Worm (Caenorhabditis elegans): ENCODE data around the gene gsto-3.
A peak's percentile ranks its signal among the peaks of the same experiment; 100 is the strongest.

Gene gsto-3

DNA sequence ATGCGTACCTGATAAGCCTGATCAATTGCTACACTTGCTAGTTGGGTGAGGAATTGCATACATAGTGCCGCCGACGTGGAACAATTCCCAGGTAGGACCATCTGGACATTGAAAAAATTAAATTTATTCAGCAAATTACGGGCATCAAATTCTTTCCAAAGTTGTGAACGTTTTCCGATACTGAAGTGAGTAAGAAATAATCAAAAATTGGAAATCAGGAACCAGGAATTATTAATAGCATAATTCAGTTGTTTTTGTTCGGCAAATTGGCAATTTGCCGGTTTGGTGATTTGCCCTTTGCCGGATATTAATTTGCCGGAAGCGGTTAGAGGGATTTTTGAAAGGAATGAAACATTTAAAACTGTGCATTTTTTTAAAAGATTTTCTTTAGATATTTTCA, at the start of gene gsto-3:
Gene gsto-3, minus strand, starts transcription at position 101 of the 400 bp plus-strand sequence.
- TF ChIP-seq C16A3.4 (tag; optimal IDR thresholded peaks at IDR 0.05) (no peak), nhr-11 (tag; optimal IDR thresholded peaks at IDR 0.05) (no peak), ceh-8 (GFP tag; optimal IDR thresholded peaks at IDR 0.05) (no peak), mdl-1 (tag; optimal IDR thresholded peaks at IDR 0.05) (no peak), vab-15 (tag; optimal IDR thresholded peaks at IDR 0.05) (no peak), Y116A8C.19 (tag; optimal IDR thresholded peaks at IDR 0.05; ENCODE audit: borderline replicate concordance) (no peak), blmp-1 (tag; optimal IDR thresholded peaks at IDR 0.05) (no peak)

DNA sequence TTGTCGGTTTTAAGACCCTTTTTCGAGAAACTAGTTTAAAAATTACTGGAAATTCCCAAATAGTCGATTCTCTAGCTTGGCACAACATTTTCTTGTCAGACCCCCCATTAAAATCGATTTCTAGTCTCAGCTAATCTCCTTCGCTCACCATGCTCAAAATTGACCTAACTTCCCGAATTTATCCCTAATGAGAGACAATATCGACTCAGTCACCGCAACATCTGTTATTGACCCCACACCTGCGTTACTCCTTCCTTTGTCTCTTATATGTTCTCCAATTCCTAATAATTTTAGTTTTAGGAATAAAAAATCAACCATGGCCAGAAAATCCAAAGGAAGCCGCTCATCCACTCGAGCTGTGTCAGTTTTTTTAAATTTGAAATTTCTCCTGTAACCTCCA, 47.9 kb upstream of the gsto-3 start, which contains the start of gene cec-8:
Gene cec-8, plus strand, starts transcription at position 301 of the 400 bp plus-strand sequence.
- TF ChIP-seq efl-1 (optimal IDR thresholded peaks at IDR 0.05) (no peak), efl-1 (GFP tag; optimal IDR thresholded peaks at IDR 0.05 in 1 of 2) (peak in 1 of 2 experiments; percentile 87), zag-1 (tag; optimal IDR thresholded peaks at IDR 0.05) (no peak)

DNA sequence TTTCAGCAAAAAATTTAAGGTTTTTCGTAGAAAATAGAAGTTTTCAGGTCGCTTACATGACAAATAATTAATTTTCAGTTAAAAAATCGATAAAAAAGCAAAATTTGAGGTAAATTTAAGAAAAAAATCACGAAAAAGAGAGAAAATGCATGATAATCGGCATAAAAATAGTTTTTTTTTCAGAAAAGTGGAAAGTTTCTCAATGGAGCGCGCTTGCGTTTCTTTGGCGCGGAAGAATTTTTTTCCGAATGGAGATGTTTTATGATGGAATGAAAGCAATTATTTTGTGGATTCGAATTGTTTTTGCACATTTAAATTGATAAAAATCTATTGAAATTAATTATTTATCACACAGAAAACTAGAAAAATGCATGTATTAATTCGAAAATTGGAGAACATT, 42.8 kb upstream of the gsto-3 start:
- peak in 2 of 3 experiments; percentile 32 to 59 for TF ChIP-seq dpl-1 (GFP tag; optimal IDR thresholded peaks at IDR 0.05)
- TF ChIP-seq efl-1 (optimal IDR thresholded peaks at IDR 0.05): peak; percentile 12 to 31
- TF ChIP-seq efl-1 (GFP tag; optimal IDR thresholded peaks at IDR 0.05 in 1 of 2): peak; percentile 38 to 85
- TF ChIP-seq blmp-1 (tag; optimal IDR thresholded peaks at IDR 0.05): peak; percentile 78
- TF ChIP-seq lsy-2 (tag; optimal IDR thresholded peaks at IDR 0.05): peak in 1 of 2 experiments; percentile 50
- no peak for TF ChIP-seq nhr-20 (tag; optimal IDR thresholded peaks at IDR 0.05)
- TF ChIP-seq nhr-77 (tag; optimal IDR thresholded peaks at IDR 0.05): no peak
- peak in 1 of 2 experiments; percentile 32 for TF ChIP-seq lin-35 (GFP tag; optimal IDR thresholded peaks at IDR 0.05)
- peak; percentile 9 for TF ChIP-seq C16A3.4 (tag; optimal IDR thresholded peaks at IDR 0.05)

DNA sequence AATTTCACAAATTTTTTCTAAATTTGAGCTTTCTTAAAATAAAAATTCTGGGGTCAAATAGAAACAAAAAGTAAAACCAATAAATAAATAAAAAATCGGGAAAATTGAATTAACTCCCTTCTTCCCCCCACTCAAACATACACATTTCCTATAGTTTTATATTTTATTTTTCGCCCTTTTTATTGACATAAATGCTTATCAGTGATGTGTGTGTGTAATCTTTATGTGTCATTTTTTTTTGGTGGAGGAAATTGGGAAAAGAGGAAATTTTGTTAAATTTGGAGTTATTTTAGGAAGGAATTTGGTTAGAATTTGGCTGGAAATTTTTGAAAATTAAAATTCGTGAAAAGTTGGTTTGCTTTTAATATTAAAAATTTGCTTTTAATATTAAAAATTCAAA, 41.5 kb upstream of the gsto-3 start:
- TF ChIP-seq mdl-1 (tag; optimal IDR thresholded peaks at IDR 0.05): no peak
- no peak for TF ChIP-seq irx-1 (tag; optimal IDR thresholded peaks at IDR 0.05)
- no peak for TF ChIP-seq nhr-20 (tag; optimal IDR thresholded peaks at IDR 0.05)
- no peak for TF ChIP-seq hlh-17 (GFP tag; optimal IDR thresholded peaks at IDR 0.05; ENCODE audit: borderline replicate concordance)
- no peak for TF ChIP-seq unc-130 (tag; optimal IDR thresholded peaks at IDR 0.05)
- no peak for TF ChIP-seq nhr-28 (tag; optimal IDR thresholded peaks at IDR 0.05)
- no peak for TF ChIP-seq aha-1 (tag; optimal IDR thresholded peaks at IDR 0.05)
- TF ChIP-seq C04F5.9 (tag; optimal IDR thresholded peaks at IDR 0.05): no peak
- TF ChIP-seq ceh-8 (GFP tag; optimal IDR thresholded peaks at IDR 0.05): no peak
- TF ChIP-seq unc-30 (tag; optimal IDR thresholded peaks at IDR 0.05): no peak
- TF ChIP-seq dsc-1 (tag; optimal IDR thresholded peaks at IDR 0.05): no peak
- TF ChIP-seq fkh-8 (tag; optimal IDR thresholded peaks at IDR 0.05): no peak
- no peak for TF ChIP-seq xbp-1 (tag; optimal IDR thresholded peaks at IDR 0.05)
- no peak for TF ChIP-seq ztf-11 (tag; optimal IDR thresholded peaks at IDR 0.05)
- TF ChIP-seq nhr-237 (tag; optimal IDR thresholded peaks at IDR 0.05): no peak

DNA sequence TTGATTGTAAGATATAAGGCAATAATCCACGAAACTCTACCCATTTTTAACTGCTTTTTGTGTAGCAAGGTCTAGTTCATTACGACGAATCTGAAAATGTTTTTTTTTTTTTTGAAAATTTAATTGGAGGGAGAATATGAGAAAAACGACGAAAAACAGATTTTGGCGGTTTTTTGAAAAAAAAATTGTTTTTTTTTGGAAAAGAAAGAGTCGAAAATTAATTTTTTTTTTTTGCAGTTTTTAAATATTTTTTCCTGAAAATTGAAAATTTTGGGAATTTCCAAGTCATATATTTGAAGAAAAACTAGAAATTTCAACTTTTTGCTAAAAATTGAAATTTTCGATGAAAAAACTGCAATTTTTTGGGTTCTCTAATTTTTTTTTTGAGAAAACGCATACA, 37.6 kb upstream of the gsto-3 start, which contains the start of gene stim-1:
Gene stim-1, minus strand, starts transcription at position 101 of the 400 bp plus-strand sequence.
- no peak for TF ChIP-seq pag-3 (tag; optimal IDR thresholded peaks at IDR 0.05; ENCODE audit: borderline replicate concordance, insufficient read depth)
- TF ChIP-seq nhr-11 (tag; optimal IDR thresholded peaks at IDR 0.05): no peak
- no peak for TF ChIP-seq ztf-4 (tag; optimal IDR thresholded peaks at IDR 0.05)
- TF ChIP-seq ztf-11 (tag; optimal IDR thresholded peaks at IDR 0.05): no peak
- TF ChIP-seq hpl-2 (GFP tag; optimal IDR thresholded peaks at IDR 0.05): no peak
- no peak for TF ChIP-seq pqm-1 (tag; optimal IDR thresholded peaks at IDR 0.05)
- no peak for TF ChIP-seq lin-39 (tag; optimal IDR thresholded peaks at IDR 0.05)

DNA sequence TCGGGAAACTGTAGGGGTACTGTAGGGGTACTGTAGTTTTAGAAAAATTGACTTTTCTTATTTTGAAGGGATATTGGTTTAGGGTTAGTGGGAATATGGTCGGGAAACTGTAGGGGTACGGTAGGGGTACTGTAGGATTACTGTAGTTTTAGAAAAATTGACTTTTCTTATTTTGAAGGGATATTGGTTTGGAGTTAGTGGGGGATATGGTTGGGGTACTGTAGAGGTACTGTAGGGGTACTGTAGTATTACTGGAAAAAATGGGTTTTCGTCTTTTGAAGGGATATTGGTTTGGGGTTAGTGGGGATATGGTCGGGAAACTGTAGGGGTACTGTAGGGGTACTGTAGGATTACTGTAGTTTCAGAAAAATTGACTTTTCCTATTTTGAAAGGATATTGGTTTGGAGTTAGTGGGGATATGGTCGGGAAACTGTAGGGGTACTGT, 34.3 kb upstream of the gsto-3 start:
- peak; percentile 64 for TF ChIP-seq unc-98 (GFP tag; IDR thresholded peaks at IDR 0.05)
- TF ChIP-seq mab-9 (GFP tag; IDR thresholded peaks at IDR 0.05): peak; percentile 67; the same call in 1 of the 2 replicates
- TF ChIP-seq nhr-19 (GFP tag; conservative IDR thresholded peaks at IDR 0.05): peak; percentile 57
- peak; percentile 96; the same call in 1 of the 2 replicates for TF ChIP-seq ets-5 (GFP tag; IDR thresholded peaks at IDR 0.05)
- peak; percentile 51; the same call in 1 of the 2 replicates for TF ChIP-seq grh-1 (GFP tag; IDR thresholded peaks at IDR 0.05)

All from whole organism, L1 larva.